Comparison of ENCODE assay signal across 1 fruit fly cellular context in the genomic region with DNA sequence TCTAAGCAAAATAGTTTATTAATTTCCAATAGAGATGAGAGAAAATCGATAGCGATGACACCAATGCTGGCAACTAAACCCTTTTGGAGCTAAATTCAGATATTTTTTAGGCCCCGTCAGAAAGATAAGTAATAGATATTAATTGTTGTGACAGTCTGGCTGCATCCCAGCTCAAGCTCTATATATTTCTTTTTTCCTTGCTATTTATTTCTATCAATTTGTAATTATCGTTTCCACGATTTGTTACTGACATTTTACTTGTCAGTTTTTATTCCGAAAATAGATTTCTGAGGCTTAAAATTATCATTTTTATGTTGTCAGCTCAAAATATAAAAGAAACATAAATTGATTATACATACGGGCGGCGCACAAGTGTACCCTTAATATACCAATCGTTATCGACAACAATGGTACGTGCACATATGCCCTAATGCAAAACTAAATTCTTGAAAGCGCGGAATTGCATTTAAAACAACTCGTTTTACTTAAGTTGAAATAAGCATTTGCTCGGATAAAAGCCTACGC.
A peak's percentile ranks its signal among the peaks of the same experiment; 100 is the strongest.
TF ChIP-seq lines count a peak whose summit lies in the region.

TSS of gene CRIF (minus strand) at position 51 of the 525 bp plus-strand sequence.
TSS of gene SMC5 (plus strand) at position 329 of the 525 bp plus-strand sequence.

TF ChIP-seq in whole organism, embryonic, 481 proteins besides CTCF, POLR2A, EP300 and RAD21 (continued from another document and continues in another):
- TF ChIP-seq E2f2 (GFP tag; IDR thresholded peaks at IDR 0.05; lab: Robert Waterston, UW): peak; percentile 61
- TF ChIP-seq Awh (GFP tag; IDR thresholded peaks at IDR 0.05; lab: Robert Waterston, UW): no peak; the same call in 1 of the 2 replicates
- no peak for TF ChIP-seq ac (GFP tag; optimal IDR thresholded peaks at IDR 0.05; lab: Kevin White, UChicago)
- no peak for TF ChIP-seq CG10959 (GFP tag; IDR thresholded peaks at IDR 0.05; lab: Robert Waterston, UW)
- TF ChIP-seq grn (GFP tag; optimal IDR thresholded peaks at IDR 0.05; lab: Kevin White, UChicago): no peak
- TF ChIP-seq Adf1 (GFP tag; IDR thresholded peaks at IDR 0.05; lab: Robert Waterston, UW): no peak
- peak; percentile 68 for TF ChIP-seq CG4617 (GFP tag; optimal IDR thresholded peaks at IDR 0.05; lab: Kevin White, UChicago; ENCODE audit: borderline replicate concordance)
- no peak for TF ChIP-seq gsb-n (tag; optimal IDR thresholded peaks at IDR 0.05; lab: Kevin White, UChicago)
- TF ChIP-seq trem (tag; optimal IDR thresholded peaks at IDR 0.05; lab: Kevin White, UChicago): peak; percentile 49
- TF ChIP-seq sens (GFP tag; lab: Kevin White, UChicago): peak; percentile 97
- peak; percentile 78 for TF ChIP-seq CG14710 (tag; optimal IDR thresholded peaks at IDR 0.05; lab: Kevin White, UChicago)
- no peak for TF ChIP-seq CkIIα-i1 (GFP tag; IDR thresholded peaks at IDR 0.05; lab: Robert Waterston, UW)
- peak; percentile 51 for TF ChIP-seq fd96Cb (tag; optimal IDR thresholded peaks at IDR 0.05; lab: Kevin White, UChicago)
- peak; percentile 67 for TF ChIP-seq CG15696 (tag; optimal IDR thresholded peaks at IDR 0.05; lab: Kevin White, UChicago)
- TF ChIP-seq CG31224 (GFP tag; IDR thresholded peaks at IDR 0.05; lab: Robert Waterston, UW): no peak
- no peak for TF ChIP-seq bcd (GFP tag; optimal IDR thresholded peaks at IDR 0.05; lab: Kevin White, UChicago)
- no peak for TF ChIP-seq sim (GFP tag; IDR thresholded peaks at IDR 0.05; lab: Robert Waterston, UW)
- TF ChIP-seq vvl (GFP tag; IDR thresholded peaks at IDR 0.05; lab: Robert Waterston, UW): peak; percentile 45; the same call in 1 of the 2 replicates
- no peak for TF ChIP-seq z (GFP tag; IDR thresholded peaks at IDR 0.05; lab: Robert Waterston, UW)
- TF ChIP-seq CG6813 (GFP tag; optimal IDR thresholded peaks at IDR 0.05; lab: Kevin White, UChicago): no peak
- TF ChIP-seq CG13123 (GFP tag; optimal IDR thresholded peaks at IDR 0.05; lab: Kevin White, UChicago): no peak
- no peak for TF ChIP-seq kni (GFP tag; optimal IDR thresholded peaks at IDR 0.05; lab: Kevin White, UChicago)
- no peak for TF ChIP-seq Optix (GFP tag; IDR thresholded peaks at IDR 0.05; lab: Robert Waterston, UW)
- peak; percentile 43 for TF ChIP-seq her (GFP tag; optimal IDR thresholded peaks at IDR 0.05; lab: Kevin White, UChicago)
- peak; percentile 20; the same call in 1 of the 2 replicates for TF ChIP-seq Atf6 (GFP tag; IDR thresholded peaks at IDR 0.05; lab: Robert Waterston, UW)
- TF ChIP-seq CG7271 (tag; optimal IDR thresholded peaks at IDR 0.05; lab: Kevin White, UChicago): no peak
- TF ChIP-seq Med (GFP tag; lab: Kevin White, UChicago): peak; percentile 93
- TF ChIP-seq CG9932 (GFP tag; IDR thresholded peaks at IDR 0.05; lab: Robert Waterston, UW): peak; percentile 82
- TF ChIP-seq ato (GFP tag; IDR thresholded peaks at IDR 0.05; lab: Robert Waterston, UW; ENCODE audit: partially characterized antibody): no peak
- no peak for TF ChIP-seq fd64A (GFP tag; optimal IDR thresholded peaks at IDR 0.05; lab: Kevin White, UChicago)
- TF ChIP-seq ATbp (GFP tag; optimal IDR thresholded peaks at IDR 0.05; lab: Kevin White, UChicago): no peak
- TF ChIP-seq CG4360 (GFP tag; IDR thresholded peaks at IDR 0.05; lab: Robert Waterston, UW): no peak
- TF ChIP-seq dysf (GFP tag; IDR thresholded peaks at IDR 0.05; lab: Robert Waterston, UW): peak; percentile 52; the same call in 1 of the 3 replicates
- peak in 1 of 2 experiments; percentile 90 for TF ChIP-seq eve (GFP tag; optimal IDR thresholded peaks at IDR 0.05; lab: Kevin White, UChicago)
- peak; percentile 70 for TF ChIP-seq Nf-YC (tag; optimal IDR thresholded peaks at IDR 0.05; lab: Kevin White, UChicago)
- peak; percentile 57 for TF ChIP-seq BEAF-32 (GFP tag; optimal IDR thresholded peaks at IDR 0.05; lab: Kevin White, UChicago)
- TF ChIP-seq tup (GFP tag; optimal IDR thresholded peaks at IDR 0.05; lab: Kevin White, UChicago): no peak
- TF ChIP-seq Dip3 (GFP tag; optimal IDR thresholded peaks at IDR 0.05; lab: Kevin White, UChicago): peak; percentile 69
- no peak for TF ChIP-seq CG2129 (GFP tag; IDR thresholded peaks at IDR 0.05; lab: Robert Waterston, UW; ENCODE audit: partially characterized antibody)
- peak; percentile 49; the same call in 1 of the 2 replicates for TF ChIP-seq chm (GFP tag; IDR thresholded peaks at IDR 0.05; lab: Robert Waterston, UW)
- no peak for TF ChIP-seq trh (GFP tag; optimal IDR thresholded peaks at IDR 0.05; lab: Kevin White, UChicago)
- TF ChIP-seq Hand (GFP tag; optimal IDR thresholded peaks at IDR 0.05; lab: Kevin White, UChicago): no peak
- TF ChIP-seq tll (GFP tag; optimal IDR thresholded peaks at IDR 0.05; lab: Kevin White, UChicago): peak in 1 of 2 experiments; percentile 59
- peak; percentile 48; the same call in 1 of the 2 replicates for TF ChIP-seq Xrp1 (GFP tag; IDR thresholded peaks at IDR 0.05; lab: Robert Waterston, UW)
- TF ChIP-seq Mes4 (GFP tag; optimal IDR thresholded peaks at IDR 0.05; lab: Kevin White, UChicago): no peak
- TF ChIP-seq sr (GFP tag; IDR thresholded peaks at IDR 0.05; lab: Robert Waterston, UW): no peak
- no peak for TF ChIP-seq CG3407 (GFP tag; optimal IDR thresholded peaks at IDR 0.05; lab: Kevin White, UChicago)
- peak; percentile 24 for TF ChIP-seq Nf-YB (GFP tag; optimal IDR thresholded peaks at IDR 0.05; lab: Kevin White, UChicago)
- TF ChIP-seq dm (GFP tag; optimal IDR thresholded peaks at IDR 0.05; lab: Kevin White, UChicago): peak; percentile 33
- no peak for TF ChIP-seq CG3726 (GFP tag; IDR thresholded peaks at IDR 0.05; lab: Robert Waterston, UW)
- no peak for TF ChIP-seq Doc2 (GFP tag; IDR thresholded peaks at IDR 0.05; lab: Robert Waterston, UW)
- TF ChIP-seq ab (GFP tag; optimal IDR thresholded peaks at IDR 0.05; lab: Kevin White, UChicago): no peak
- TF ChIP-seq CG17568 (GFP tag; optimal IDR thresholded peaks at IDR 0.05; lab: Kevin White, UChicago): no peak
- no peak for TF ChIP-seq BtbVII (GFP tag; optimal IDR thresholded peaks at IDR 0.05; lab: Kevin White, UChicago)
- TF ChIP-seq tgo (GFP tag; IDR thresholded peaks at IDR 0.05; lab: Robert Waterston, UW): peak; percentile 59; the same call in 2 of the 3 replicates
- TF ChIP-seq dati (GFP tag; IDR thresholded peaks at IDR 0.05; lab: Robert Waterston, UW): no peak
- TF ChIP-seq pzg (GFP tag; optimal IDR thresholded peaks at IDR 0.05; lab: Kevin White, UChicago): peak; percentile 39
- no peak for TF ChIP-seq CG7963 (GFP tag; IDR thresholded peaks at IDR 0.05; lab: Robert Waterston, UW; ENCODE audit: partially characterized antibody)
- no peak for TF ChIP-seq inv (GFP tag; IDR thresholded peaks at IDR 0.05; lab: Robert Waterston, UW; ENCODE audit: partially characterized antibody)
- no peak for TF ChIP-seq CG12219 (GFP tag; optimal IDR thresholded peaks at IDR 0.05; lab: Kevin White, UChicago)
- no peak for TF ChIP-seq CG12769 (tag; optimal IDR thresholded peaks at IDR 0.05; lab: Kevin White, UChicago)
- TF ChIP-seq Neu2 (GFP tag; optimal IDR thresholded peaks at IDR 0.05; lab: Kevin White, UChicago; ENCODE audit: borderline replicate concordance): peak; percentile 14
- peak; percentile 18 for TF ChIP-seq gfzf (GFP tag; optimal IDR thresholded peaks at IDR 0.05; lab: Kevin White, UChicago)
- TF ChIP-seq Sox100B (GFP tag; optimal IDR thresholded peaks at IDR 0.05; lab: Kevin White, UChicago): peak; percentile 61
- TF ChIP-seq CG5953 (GFP tag; IDR thresholded peaks at IDR 0.05; lab: Robert Waterston, UW): no peak
- peak; percentile 58 for TF ChIP-seq tio (GFP tag; optimal IDR thresholded peaks at IDR 0.05; lab: Kevin White, UChicago)
- TF ChIP-seq Sox102F (GFP tag; optimal IDR thresholded peaks at IDR 0.05; lab: Kevin White, UChicago): no peak
- peak; percentile 64 for TF ChIP-seq CG3281 (GFP tag; optimal IDR thresholded peaks at IDR 0.05; lab: Kevin White, UChicago)
- TF ChIP-seq CG13424 (tag; optimal IDR thresholded peaks at IDR 0.05; lab: Kevin White, UChicago): peak; percentile 74
- TF ChIP-seq CG17328 (GFP tag; IDR thresholded peaks at IDR 0.05; lab: Robert Waterston, UW): peak; percentile 37; the same call in 1 of the 2 replicates
- TF ChIP-seq schlank (tag; optimal IDR thresholded peaks at IDR 0.05; lab: Kevin White, UChicago): no peak
- TF ChIP-seq Fer1 (GFP tag; optimal IDR thresholded peaks at IDR 0.05; lab: Kevin White, UChicago): peak; percentile 44
- peak; percentile 13 for TF ChIP-seq CG1603 (tag; optimal IDR thresholded peaks at IDR 0.05; lab: Kevin White, UChicago)
- peak; percentile 81 for TF ChIP-seq nmo (GFP tag; optimal IDR thresholded peaks at IDR 0.05; lab: Kevin White, UChicago)
- TF ChIP-seq CG14441 (GFP tag; IDR thresholded peaks at IDR 0.05; lab: Robert Waterston, UW): peak; percentile 48; the same call in 1 of the 2 replicates
- no peak for TF ChIP-seq Hey (tag; optimal IDR thresholded peaks at IDR 0.05; lab: Kevin White, UChicago)
- TF ChIP-seq CG3847 (GFP tag; IDR thresholded peaks at IDR 0.05; lab: Robert Waterston, UW): peak; percentile 63
- peak; percentile 52; the same call in 1 of the 3 replicates for TF ChIP-seq zfh1 (GFP tag; IDR thresholded peaks at IDR 0.05; lab: Robert Waterston, UW)
- TF ChIP-seq CG15514 (GFP tag; optimal IDR thresholded peaks at IDR 0.05; lab: Kevin White, UChicago): peak; percentile 55
- no peak for TF ChIP-seq NC2α (GFP tag; optimal IDR thresholded peaks at IDR 0.05; lab: Kevin White, UChicago)
- no peak for TF ChIP-seq Lpt (GFP tag; optimal IDR thresholded peaks at IDR 0.05; lab: Kevin White, UChicago)
- peak; percentile 61 for TF ChIP-seq CG1602 (GFP tag; optimal IDR thresholded peaks at IDR 0.05; lab: Kevin White, UChicago)
- TF ChIP-seq CG10431 (GFP tag; optimal IDR thresholded peaks at IDR 0.05; lab: Kevin White, UChicago): no peak
- TF ChIP-seq NC2β (GFP tag; optimal IDR thresholded peaks at IDR 0.05; lab: Kevin White, UChicago): peak; percentile 35
- TF ChIP-seq CG6654 (GFP tag; optimal IDR thresholded peaks at IDR 0.05; lab: Kevin White, UChicago): peak; percentile 14
- peak; percentile 42; the same call in 1 of the 3 replicates for TF ChIP-seq knrl (GFP tag; IDR thresholded peaks at IDR 0.05; lab: Robert Waterston, UW; ENCODE audit: partially characterized antibody)
- no peak for TF ChIP-seq pb (GFP tag; optimal IDR thresholded peaks at IDR 0.05; lab: Kevin White, UChicago)
- TF ChIP-seq CG11560 (tag; IDR thresholded peaks at IDR 0.05; lab: Robert Waterston, UW): peak; percentile 27; the same call in 1 of the 3 replicates
- peak; percentile 86 for TF ChIP-seq CG17361 (GFP tag; IDR thresholded peaks at IDR 0.05; lab: Robert Waterston, UW)
- TF ChIP-seq repo (GFP tag; optimal IDR thresholded peaks at IDR 0.05; lab: Kevin White, UChicago): peak; percentile 11
- TF ChIP-seq CG1792 (GFP tag; optimal IDR thresholded peaks at IDR 0.05; lab: Kevin White, UChicago): no peak
- TF ChIP-seq stc (GFP tag; IDR thresholded peaks at IDR 0.05; lab: Robert Waterston, UW): peak; percentile 26; the same call in 1 of the 2 replicates
- peak; percentile 44 for TF ChIP-seq Ada2b (GFP tag; IDR thresholded peaks at IDR 0.05; lab: Robert Waterston, UW)
- peak; percentile 54 for TF ChIP-seq Dek (tag; optimal IDR thresholded peaks at IDR 0.05; lab: Kevin White, UChicago)
- peak; percentile 94 for TF ChIP-seq CG17802 (tag; optimal IDR thresholded peaks at IDR 0.05; lab: Kevin White, UChicago)
- peak; percentile 80 for TF ChIP-seq Hsf (GFP tag; optimal IDR thresholded peaks at IDR 0.05; lab: Kevin White, UChicago)
- no peak; the same call in 1 of the 2 replicates for TF ChIP-seq CG6689 (GFP tag; IDR thresholded peaks at IDR 0.05; lab: Robert Waterston, UW)
- no peak for TF ChIP-seq CG2678 (tag; optimal IDR thresholded peaks at IDR 0.05; lab: Kevin White, UChicago)
- TF ChIP-seq bigmax (GFP tag; optimal IDR thresholded peaks at IDR 0.05; lab: Kevin White, UChicago): no peak
- no peak for TF ChIP-seq sens-2 (GFP tag; IDR thresholded peaks at IDR 0.05; lab: Robert Waterston, UW)
- peak; percentile 51 to 70 for TF ChIP-seq chif (GFP tag; optimal IDR thresholded peaks at IDR 0.05; lab: Kevin White, UChicago)
- no peak for TF ChIP-seq dan (GFP tag; IDR thresholded peaks at IDR 0.05; lab: Robert Waterston, UW)
- no peak; the same call in 1 of the 2 replicates for TF ChIP-seq ranshi (GFP tag; IDR thresholded peaks at IDR 0.05; lab: Robert Waterston, UW)
- TF ChIP-seq gcm (GFP tag; optimal IDR thresholded peaks at IDR 0.05; lab: Kevin White, UChicago): peak; percentile 84
- TF ChIP-seq Ravus (GFP tag; IDR thresholded peaks at IDR 0.05; lab: Robert Waterston, UW): no peak; the same call in 1 of the 2 replicates
- no peak for TF ChIP-seq CG7556 (GFP tag; optimal IDR thresholded peaks at IDR 0.05; lab: Kevin White, UChicago)
- TF ChIP-seq D19B (GFP tag; optimal IDR thresholded peaks at IDR 0.05; lab: Kevin White, UChicago): peak; percentile 31
- TF ChIP-seq Myb (GFP tag; optimal IDR thresholded peaks at IDR 0.05; lab: Kevin White, UChicago): peak; percentile 43
- peak in 1 of 2 experiments; percentile 5 for TF ChIP-seq crp (GFP tag; optimal IDR thresholded peaks at IDR 0.05; lab: Kevin White, UChicago)
- peak; percentile 46 for TF ChIP-seq CG17186 (GFP tag; optimal IDR thresholded peaks at IDR 0.05; lab: Kevin White, UChicago)
- no peak for TF ChIP-seq gt (GFP tag; IDR thresholded peaks at IDR 0.05; lab: Robert Waterston, UW)
- peak; percentile 34 for TF ChIP-seq CG3163 (GFP tag; optimal IDR thresholded peaks at IDR 0.05; lab: Kevin White, UChicago)
- TF ChIP-seq CG16815 (GFP tag; optimal IDR thresholded peaks at IDR 0.05; lab: Kevin White, UChicago): peak; percentile 54
- TF ChIP-seq CG6254 (GFP tag; optimal IDR thresholded peaks at IDR 0.05; lab: Kevin White, UChicago): no peak
- peak; percentile 46 for TF ChIP-seq Hmx (GFP tag; optimal IDR thresholded peaks at IDR 0.05; lab: Kevin White, UChicago)
- TF ChIP-seq CG16779 (GFP tag; IDR thresholded peaks at IDR 0.05; lab: Robert Waterston, UW): no peak
- TF ChIP-seq nau (GFP tag; optimal IDR thresholded peaks at IDR 0.05; lab: Kevin White, UChicago): no peak
- no peak for TF ChIP-seq CG17912 (GFP tag; optimal IDR thresholded peaks at IDR 0.05; lab: Kevin White, UChicago)
- TF ChIP-seq CG31365 (tag; optimal IDR thresholded peaks at IDR 0.05; lab: Kevin White, UChicago): no peak
- TF ChIP-seq E2f1 (GFP tag; IDR thresholded peaks at IDR 0.05; lab: Robert Waterston, UW): peak; percentile 44; the same call in 1 of the 2 replicates
- TF ChIP-seq NfI (GFP tag; optimal IDR thresholded peaks at IDR 0.05; lab: Kevin White, UChicago): no peak
- no peak for TF ChIP-seq Ets65A (GFP tag; lab: Kevin White, UChicago)
- peak; percentile 31 for TF ChIP-seq gcm2 (GFP tag; optimal IDR thresholded peaks at IDR 0.05; lab: Kevin White, UChicago)
- no peak for TF ChIP-seq CG8281 (tag; optimal IDR thresholded peaks at IDR 0.05; lab: Kevin White, UChicago)
- TF ChIP-seq CG17829 (tag; optimal IDR thresholded peaks at IDR 0.05; lab: Kevin White, UChicago): peak; percentile 67
